Fruit fly (Drosophila melanogaster): Measurements from ENCODE around the gene Mhcl.

Mhcl gene

dm6 chr3R:16071689-16072580 is 26.6 kb downstream of the Mhcl start (continued):
- TF ChIP-seq grau (tag; optimal IDR thresholded peaks at IDR 0.05) (peak; percentile 75), CG3407 (GFP tag; optimal IDR thresholded peaks at IDR 0.05) (peak; percentile 61), Sry-δ (GFP tag; optimal IDR thresholded peaks at IDR 0.05) (peak; percentile 5), tup (GFP tag; optimal IDR thresholded peaks at IDR 0.05) (peak; percentile 42), ken (GFP tag; IDR thresholded peaks at IDR 0.05) (peak; percentile 42; the same call in 1 of the 3 replicates), CG8281 (tag; optimal IDR thresholded peaks at IDR 0.05) (no peak), wdn (GFP tag; IDR thresholded peaks at IDR 0.05) (no peak), dimm (GFP tag; IDR thresholded peaks at IDR 0.05) (peak; percentile 46), CG32767 (GFP tag; IDR thresholded peaks at IDR 0.05) (peak; percentile 76), CG17612 (GFP tag; IDR thresholded peaks at IDR 0.05) (no peak), Poxn (GFP tag; IDR thresholded peaks at IDR 0.05) (no peak), ems (GFP tag; optimal IDR thresholded peaks at IDR 0.05) (peak; percentile 36), CG33557 (GFP tag; optimal IDR thresholded peaks at IDR 0.05) (peak; percentile 56), gem (tag; optimal IDR thresholded peaks at IDR 0.05) (peak; percentile 76), NFAT (GFP tag; IDR thresholded peaks at IDR 0.05) (no peak), CTCF (GFP tag; optimal IDR thresholded peaks at IDR 0.05) (no peak), H2.0 (GFP tag; IDR thresholded peaks at IDR 0.05) (peak; percentile 75), HLH3B (GFP tag; IDR thresholded peaks at IDR 0.05) (peak; percentile 89), Doc3 (GFP tag; IDR thresholded peaks at IDR 0.05; ENCODE audit: partially characterized antibody) (no peak), shn (GFP tag; optimal IDR thresholded peaks at IDR 0.05) (no peak), trem (tag; optimal IDR thresholded peaks at IDR 0.05) (peak; percentile 84), Hmx (GFP tag; optimal IDR thresholded peaks at IDR 0.05) (no peak), rib (GFP tag; IDR thresholded peaks at IDR 0.05) (no peak), CG14710 (tag; optimal IDR thresholded peaks at IDR 0.05) (peak; percentile 51), Dbx (GFP tag; IDR thresholded peaks at IDR 0.05) (no peak), ranshi (GFP tag; IDR thresholded peaks at IDR 0.05) (peak; percentile 73), Atf3 (GFP tag; optimal IDR thresholded peaks at IDR 0.05) (peak; percentile 11), cg (GFP tag; optimal IDR thresholded peaks at IDR 0.05) (peak; percentile 45), Gug (GFP tag; IDR thresholded peaks at IDR 0.05) (peak; percentile 21; the same call in 1 of the 4 replicates), CG6765 (GFP tag; optimal IDR thresholded peaks at IDR 0.05) (no peak), fd96Cb (tag; optimal IDR thresholded peaks at IDR 0.05) (peak; percentile 53), CG6854 (GFP tag; optimal IDR thresholded peaks at IDR 0.05) (no peak), C15 (GFP tag; IDR thresholded peaks at IDR 0.05) (no peak), CG12104 (GFP tag; optimal IDR thresholded peaks at IDR 0.05) (peak; percentile 53), chif (GFP tag; optimal IDR thresholded peaks at IDR 0.05) (peak in 1 of 2 experiments; percentile 70), vfl (GFP tag; optimal IDR thresholded peaks at IDR 0.05) (peak; percentile 41), Asciz (GFP tag; optimal IDR thresholded peaks at IDR 0.05) (no peak), CG12219 (GFP tag; optimal IDR thresholded peaks at IDR 0.05) (peak; percentile 30), eve (GFP tag; optimal IDR thresholded peaks at IDR 0.05) (no peak), insv (GFP tag; optimal IDR thresholded peaks at IDR 0.05) (no peak), CG7372 (GFP tag; IDR thresholded peaks at IDR 0.05) (0 out of 2 replicates have a peak, but pooled peaks have one; percentile 14), HmgZ (tag; optimal IDR thresholded peaks at IDR 0.05) (no peak), h (optimal IDR thresholded peaks at IDR 0.05) (no peak), crc (GFP tag; optimal IDR thresholded peaks at IDR 0.05) (peak; percentile 20), CG10431 (GFP tag; optimal IDR thresholded peaks at IDR 0.05) (peak; percentile 48), Oli (tag; optimal IDR thresholded peaks at IDR 0.05) (peak; percentile 67), cato (GFP tag; optimal IDR thresholded peaks at IDR 0.05; ENCODE audit: borderline replicate concordance) (peak; percentile 40), maf-S (GFP tag; optimal IDR thresholded peaks at IDR 0.05) (no peak), aop (GFP tag; IDR thresholded peaks at IDR 0.05) (no peak), amos (GFP tag; IDR thresholded peaks at IDR 0.05; ENCODE audit: partially characterized antibody) (no peak)
